ENCODE assay signal across 2 worm cellular contexts in genomic region chrIII:6153112-6153511, ce11.
A peak's percentile ranks its signal among the peaks of the same experiment; 100 is the strongest.
TF ChIP-seq lines count a peak whose summit lies in the region.

No protein-coding gene starts in this region.

TF ChIP-seq in whole organism, L4 larva, 104 proteins besides CTCF, POLR2A, EP300 and RAD21:
- TF ChIP-seq set-16 (GFP tag; IDR thresholded peaks at IDR 0.05; lab: Robert Waterston, UW): peak; percentile 93
- TF ChIP-seq egl-43 (GFP tag; IDR thresholded peaks at IDR 0.05; lab: Robert Waterston, UW): 0 out of 2 replicates have a peak, but pooled peaks have one; percentile 17
TF ChIP-seq in whole organism, L4 larva: peak in this region for 2; not testable (repeated sequence) for 102.

TF ChIP-seq in whole organism, young adult, 124 proteins besides CTCF, POLR2A, EP300 and RAD21:
- peak; percentile 25; the same call in 1 of the 2 replicates for TF ChIP-seq mcd-1 (GFP tag; IDR thresholded peaks at IDR 0.05; lab: Robert Waterston, UW)
- peak; percentile 83 for TF ChIP-seq egrh-3 (GFP tag; IDR thresholded peaks at IDR 0.05; lab: Robert Waterston, UW)
- peak; percentile 31; the same call in 1 of the 2 replicates for TF ChIP-seq C17E4.6 (GFP tag; IDR thresholded peaks at IDR 0.05; lab: Robert Waterston, UW)
